Fruit fly (Drosophila melanogaster) whole organism, wandering third instar larva: Measurements from ENCODE around the gene Trm1.

Experiments used
- Dfd ChIP-seq: fragments of >200 bp; optimal IDR thresholded peaks from 2 replicates; lab custom pipeline; 2017; ENCODE audit warnings: missing biosample characterization, missing genetic modification characterization
- Dif ChIP-seq: fragments of 200-275, 200-300 bp; sonication (Bioruptor generic); optimal IDR thresholded peaks from 2 replicates; lab custom pipeline; 2018; ENCODE audit warnings: missing biosample characterization, missing genetic modification characterization; ENCODE audit not compliant: partially characterized antibody

DNA sequence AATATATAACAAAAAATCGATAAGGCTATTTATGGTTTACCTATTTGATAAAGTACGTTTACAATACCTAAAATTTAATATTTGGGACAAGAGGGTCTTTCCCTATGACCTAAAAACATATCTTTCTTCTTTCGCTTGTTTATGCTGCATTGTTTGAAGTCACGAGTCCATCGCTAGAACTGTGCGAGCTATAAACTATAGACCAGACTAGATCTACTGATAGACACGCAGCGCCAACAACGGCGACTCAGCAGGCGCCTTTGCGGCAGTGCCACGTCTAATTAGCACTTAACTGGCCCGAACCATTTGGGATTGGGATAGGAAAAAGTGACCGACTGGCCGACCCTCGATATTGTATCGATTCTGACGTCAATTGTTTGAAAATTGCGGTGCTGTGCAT is 45.2 kb downstream of the Trm1 start:
- TF ChIP-seq Dif (GFP tag; lab: Kevin White, UChicago) (no peak), Dfd (GFP tag; lab: Kevin White, UChicago) (no peak)
